Fruit fly (Drosophila melanogaster) whole organism, embryonic: Measurements from ENCODE around the gene sdt.
A peak's percentile ranks its signal among the peaks of the same experiment; 100 is the strongest.

Experiments
- CG10147 ChIP-seq: fragments of 200-800 bp; sonication (Bioruptor generic); optimal IDR thresholded peaks from 2 replicates; lab custom pipeline; 2019; ENCODE audit warnings: missing biosample characterization, mild to moderate bottlenecking, missing genetic modification characterization, moderate library complexity
- CG10366 ChIP-seq: fragments of 200-800 bp; sonication (Bioruptor generic); IDR thresholded peaks from 2 replicates; pipeline ENCODE4 v1.3.6; 2022; ENCODE audit warnings: missing biosample characterization, missing genetic modification characterization
- CG12104 ChIP-seq: fragments of 200-800 bp; sonication (Bioruptor generic); optimal IDR thresholded peaks from 3 replicates; lab custom pipeline; 2016; ENCODE audit warnings: missing biosample characterization, missing genetic modification characterization
- CG12236 ChIP-seq: fragments of 200-800 bp; sonication (Bioruptor generic); optimal IDR thresholded peaks from 2 replicates; lab custom pipeline; 2016; ENCODE audit warnings: missing biosample characterization, missing genetic modification characterization
- CG12299 ChIP-seq: fragments of 200-800 bp; sonication (Bioruptor generic); optimal IDR thresholded peaks from 2 replicates; lab custom pipeline; 2018; ENCODE audit warnings: missing biosample characterization, mild to moderate bottlenecking, missing genetic modification characterization
- CG12769 ChIP-seq: fragments of 200-800 bp; sonication (Bioruptor generic); optimal IDR thresholded peaks from 2 replicates; lab custom pipeline; 2019; ENCODE audit warnings: missing biosample characterization, mild to moderate bottlenecking, missing genetic modification characterization, moderate library complexity
- CG12942 ChIP-seq: fragments of 200-800 bp; sonication (Bioruptor generic); optimal IDR thresholded peaks from 3 replicates; lab custom pipeline; 2016; ENCODE audit warnings: missing biosample characterization, missing genetic modification characterization
- CG13775 ChIP-seq: fragments of 200-800 bp; sonication (Bioruptor generic); optimal IDR thresholded peaks from 3 replicates; lab custom pipeline; 2017; ENCODE audit warnings: missing biosample characterization, mild to moderate bottlenecking, missing genetic modification characterization
- CG15011 ChIP-seq: fragments of 200-800 bp; sonication (Bioruptor generic); optimal IDR thresholded peaks from 3 replicates; lab custom pipeline; 2018; ENCODE audit warnings: missing biosample characterization, mild to moderate bottlenecking, missing genetic modification characterization
- CG15479 ChIP-seq: fragments of 200-800 bp; sonication (Bioruptor generic); optimal IDR thresholded peaks from 3 replicates; lab custom pipeline; 2019; ENCODE audit warnings: missing biosample characterization, mild to moderate bottlenecking, missing genetic modification characterization, moderate library complexity
- CG17612 ChIP-seq: fragments of 200-800 bp; sonication (Bioruptor generic); IDR thresholded peaks from 2 replicates; pipeline ENCODE4 v1.3.6; 2022; ENCODE audit warnings: missing biosample characterization, missing genetic modification characterization
- CG31441 ChIP-seq: fragments of 200-800 bp; sonication (Bioruptor generic); IDR thresholded peaks from 2 replicates; pipeline ENCODE4 v1.3.6; 2022; ENCODE audit warnings: missing biosample characterization, missing genetic modification characterization
- CG3838 ChIP-seq: fragments of 200-800 bp; sonication (Bioruptor generic); optimal IDR thresholded peaks from 3 replicates; lab custom pipeline; 2016; ENCODE audit warnings: missing biosample characterization, missing genetic modification characterization
- CG4328 ChIP-seq: fragments of 200-800 bp; sonication (Bioruptor generic); optimal IDR thresholded peaks from 3 replicates; lab custom pipeline; 2017; ENCODE audit warnings: missing biosample characterization, missing genetic modification reagents, missing genetic modification characterization
- CG4360 ChIP-seq: fragments of 200-800 bp; sonication (Bioruptor generic); IDR thresholded peaks from 2 replicates; pipeline ENCODE4 v1.3.6; 2022; ENCODE audit warnings: missing biosample characterization, missing genetic modification characterization
- CG5245 ChIP-seq: fragments of 200-800 bp; sonication (Bioruptor generic); optimal IDR thresholded peaks from 3 replicates; lab custom pipeline; 2016; ENCODE audit warnings: missing biosample characterization, missing genetic modification characterization
- CG6175 ChIP-seq: fragments of 200-800 bp; sonication (Bioruptor generic); IDR thresholded peaks from 3 replicates; pipeline ENCODE4 v1.3.6; 2022; ENCODE audit warnings: missing biosample characterization, missing genetic modification characterization
- CG7786 ChIP-seq: fragments of 200-800 bp; sonication (Bioruptor generic); optimal IDR thresholded peaks from 2 replicates; lab custom pipeline; 2016; ENCODE audit warnings: missing biosample characterization, missing genetic modification characterization
- CG7987 ChIP-seq: fragments of 200-800 bp; sonication (Bioruptor generic); optimal IDR thresholded peaks from 2 replicates; lab custom pipeline; 2018; ENCODE audit warnings: missing biosample characterization, mild to moderate bottlenecking, missing genetic modification characterization, moderate library complexity
- CG8359 ChIP-seq: fragments of 200-800 bp; sonication (Bioruptor generic); optimal IDR thresholded peaks from 2 replicates; lab custom pipeline; 2017; ENCODE audit warnings: missing biosample characterization, mild to moderate bottlenecking, missing genetic modification characterization, borderline replicate concordance
- CG8924 ChIP-seq: fragments of 200-800 bp; optimal IDR thresholded peaks from 3 replicates; lab custom pipeline; 2019; ENCODE audit warnings: missing biosample characterization, mild to moderate bottlenecking, missing genetic modification characterization, moderate library complexity
- Camta ChIP-seq: fragments of 200-800 bp; sonication (Bioruptor generic); optimal IDR thresholded peaks from 2 replicates; lab custom pipeline; 2016; ENCODE audit warnings: missing biosample characterization, missing genetic modification characterization
- CrebB ChIP-seq: fragments of 200-800 bp; sonication (Bioruptor generic); optimal IDR thresholded peaks from 3 replicates; lab custom pipeline; 2018; ENCODE audit warnings: missing biosample characterization, mild to moderate bottlenecking, missing genetic modification characterization
- Dip2 ChIP-seq: fragments of 200-800 bp; sonication (Bioruptor generic); IDR thresholded peaks from 2 replicates; pipeline ENCODE4 v1.3.6; 2022; ENCODE audit warnings: missing biosample characterization, missing genetic modification characterization
- Drgx ChIP-seq: fragments of 200-800 bp; sonication (Bioruptor generic); IDR thresholded peaks from 2 replicates; pipeline ENCODE4 v1.3.6; 2022; ENCODE audit warnings: missing biosample characterization, missing genetic modification characterization
- E2f2 ChIP-seq: fragments of 200-800 bp; sonication (Bioruptor generic); IDR thresholded peaks from 2 replicates; pipeline ENCODE4 v1.3.6; 2022; ENCODE audit warnings: missing biosample characterization, missing genetic modification characterization
- Gug ChIP-seq: fragments of 200-800 bp; sonication (Bioruptor generic); IDR thresholded peaks from 4 replicates; pipeline ENCODE4 v1.3.6; 2022; ENCODE audit warnings: missing biosample characterization, missing genetic modification characterization
- HmgZ ChIP-seq: fragments of 200-800 bp; sonication (Bioruptor generic); optimal IDR thresholded peaks from 2 replicates; lab custom pipeline; 2018; ENCODE audit warnings: missing biosample characterization, mild to moderate bottlenecking, missing genetic modification characterization
- Hmr ChIP-seq: fragments of 200-800 bp; sonication (Bioruptor generic); optimal IDR thresholded peaks from 3 replicates; lab custom pipeline; 2017; ENCODE audit warnings: mild to moderate bottlenecking, missing biosample characterization, missing genetic modification reagents, missing genetic modification characterization
- Max ChIP-seq: fragments of 200-800 bp; sonication (Bioruptor generic); optimal IDR thresholded peaks from 2 replicates; lab custom pipeline; 2016; ENCODE audit warnings: missing biosample characterization, mild to moderate bottlenecking, missing genetic modification characterization
- Nf-YA ChIP-seq: fragments of 200-800 bp; sonication (Bioruptor generic); IDR thresholded peaks from 2 replicates; pipeline ENCODE4 v1.3.6; 2022; ENCODE audit warnings: missing biosample characterization, missing genetic modification characterization
- TFAM ChIP-seq: fragments of 200-800 bp; sonication (Bioruptor generic); optimal IDR thresholded peaks from 2 replicates; lab custom pipeline; 2017; ENCODE audit warnings: missing biosample characterization, missing genetic modification characterization, inconsistent platforms
- Taf1 ChIP-seq: fragments of 200-800 bp; sonication (Bioruptor generic); IDR thresholded peaks from 2 replicates; pipeline ENCODE4 v1.3.6; 2022; ENCODE audit warnings: missing biosample characterization, missing genetic modification characterization
- Vsx1 ChIP-seq: fragments of 200-800 bp; sonication (Bioruptor generic); optimal IDR thresholded peaks from 2 replicates; lab custom pipeline; 2017; ENCODE audit warnings: missing biosample characterization, mild to moderate bottlenecking, missing genetic modification characterization, missing genetic modification reagents
- cad ChIP-seq: fragments of >200 bp; optimal IDR thresholded peaks from 2 replicates; lab custom pipeline; 2017; ENCODE audit warnings: missing biosample characterization, missing genetic modification characterization
- dati ChIP-seq: fragments of 200-800 bp; sonication (Bioruptor generic); IDR thresholded peaks from 2 replicates; pipeline ENCODE4 v1.3.6; 2022; ENCODE audit warnings: missing biosample characterization, missing genetic modification characterization
- dpn ChIP-seq, 2 experiments: fragments of 200-800 bp; sonication (Bioruptor generic); optimal IDR thresholded peaks; 3 replicates each; lab custom pipeline; 2016; ENCODE audit warnings: missing biosample characterization in 2 of 2, missing genetic modification characterization in 2 of 2
- en ChIP-seq: fragments of 200-800 bp; sonication (Bioruptor generic); optimal IDR thresholded peaks from 2 replicates; lab custom pipeline; 2016; ENCODE audit warnings: missing biosample characterization, missing genetic modification characterization
- eve ChIP-seq, 2 experiments: fragments of >200 bp; optimal IDR thresholded peaks; 2 replicates each; lab custom pipeline; 2017; ENCODE audit warnings: missing biosample characterization in 2 of 2, missing genetic modification characterization in 2 of 2
- exex ChIP-seq: fragments of 200-800 bp; sonication (Bioruptor generic); optimal IDR thresholded peaks from 4 replicates; lab custom pipeline; 2018; ENCODE audit warnings: missing biosample characterization, mild to moderate bottlenecking, missing genetic modification characterization, moderate library complexity
- fu2 ChIP-seq: fragments of 200-800 bp; sonication (Bioruptor generic); optimal IDR thresholded peaks from 2 replicates; lab custom pipeline; 2016; ENCODE audit warnings: missing biosample characterization, missing genetic modification characterization
- gcm ChIP-seq: fragments of 200-800 bp; sonication (Bioruptor generic); optimal IDR thresholded peaks from 2 replicates; lab custom pipeline; 2019; ENCODE audit warnings: missing biosample characterization, mild to moderate bottlenecking, missing genetic modification characterization, moderate library complexity
- gro ChIP-seq: fragments of 200-800 bp; sonication (Bioruptor generic); optimal IDR thresholded peaks from 2 replicates; lab custom pipeline; 2016; ENCODE audit warnings: missing biosample characterization, missing genetic modification characterization
- h ChIP-seq: fragments of >200 bp; optimal IDR thresholded peaks from 2 replicates; lab custom pipeline; 2017
- hb ChIP-seq: fragments of 200-800 bp; sonication (Bioruptor generic); IDR thresholded peaks from 3 replicates; pipeline ENCODE4 v1.3.6; 2022; ENCODE audit warnings: missing biosample characterization, missing genetic modification characterization; ENCODE audit not compliant: partially characterized antibody
- ranshi ChIP-seq: fragments of 200-800 bp; sonication (Bioruptor generic); IDR thresholded peaks from 2 replicates; pipeline ENCODE4 v1.3.6; 2022; ENCODE audit warnings: missing biosample characterization, missing genetic modification characterization
- ro ChIP-seq: fragments of 200-800 bp; sonication (Bioruptor generic); IDR thresholded peaks from 2 replicates; pipeline ENCODE4 v1.3.6; 2022; ENCODE audit warnings: missing biosample characterization, missing genetic modification characterization
- schlank ChIP-seq: fragments of 200-800 bp; sonication (Bioruptor generic); optimal IDR thresholded peaks from 2 replicates; lab custom pipeline; 2018; ENCODE audit warnings: missing biosample characterization, mild to moderate bottlenecking, missing genetic modification characterization
- tap ChIP-seq: fragments of 200-800 bp; optimal IDR thresholded peaks from 3 replicates; lab custom pipeline; 2019; ENCODE audit warnings: missing biosample characterization, mild to moderate bottlenecking, missing genetic modification characterization, moderate library complexity
- wdn ChIP-seq: fragments of 200-800 bp; sonication (Bioruptor generic); IDR thresholded peaks from 2 replicates; pipeline ENCODE4 v1.3.6; 2022; ENCODE audit warnings: missing biosample characterization, missing genetic modification characterization
- zen ChIP-seq: fragments of 200-800 bp; sonication (Bioruptor generic); optimal IDR thresholded peaks from 3 replicates; lab custom pipeline; 2018; ENCODE audit warnings: missing biosample characterization, mild to moderate bottlenecking, missing genetic modification characterization, moderate library complexity

The sdt gene

dm6 chrX:8131693-8132313 is 46.5 kb upstream of the sdt start, which contains the start of gene CG10958 (continued):
- TF ChIP-seq ranshi (GFP tag; lab: Robert Waterston, UW) (no peak), CrebB (tag; lab: Kevin White, UChicago) (no peak), CG15011 (GFP tag; lab: Kevin White, UChicago) (no peak), CG7786 (GFP tag; lab: Kevin White, UChicago) (no peak), CG12104 (GFP tag; lab: Kevin White, UChicago) (no peak), CG31441 (GFP tag; lab: Robert Waterston, UW) (peak; percentile 46), dpn (GFP tag; optimal IDR thresholded peaks at IDR 0.05; lab: Kevin White, UChicago) (peak; percentile 26 to 81), CG8359 (GFP tag; lab: Kevin White, UChicago) (no peak), CG12942 (GFP tag; lab: Kevin White, UChicago) (peak; percentile 56), Nf-YA (no peak), CG10366 (peak; percentile 60), gro (GFP tag; lab: Kevin White, UChicago) (no peak), CG17612 (no peak), Gug (GFP tag; lab: Robert Waterston, UW) (peak; percentile 44; the same call in 1 of the 4 replicates), CG6175 (GFP tag; lab: Robert Waterston, UW) (no peak), Max (peak; percentile 53), CG13775 (peak; percentile 73), en (GFP tag; lab: Kevin White, UChicago) (no peak), exex (tag; lab: Kevin White, UChicago) (peak; percentile 30), h (lab: Kevin White, UChicago) (no peak), Camta (GFP tag; lab: Kevin White, UChicago) (no peak), CG5245 (GFP tag; lab: Kevin White, UChicago) (peak; percentile 58), E2f2 (GFP tag; lab: Robert Waterston, UW) (peak; percentile 55), Vsx1 (GFP tag; lab: Kevin White, UChicago) (peak; percentile 10), CG8924 (tag; lab: Kevin White, UChicago) (peak; percentile 51), CG3838 (GFP tag; lab: Kevin White, UChicago) (peak; percentile 53), eve (GFP tag; optimal IDR thresholded peaks at IDR 0.05; lab: Kevin White, UChicago) (no peak), CG4360 (no peak), CG15479 (GFP tag; lab: Kevin White, UChicago) (no peak), schlank (tag; lab: Kevin White, UChicago) (no peak), ro (no peak), Dip2 (GFP tag; lab: Robert Waterston, UW) (no peak), zen (tag; lab: Kevin White, UChicago) (no peak), cad (GFP tag; lab: Kevin White, UChicago) (no peak), TFAM (no peak), CG7987 (no peak), Hmr (GFP tag; lab: Kevin White, UChicago) (peak; percentile 56), CG10147 (GFP tag; lab: Kevin White, UChicago) (peak; percentile 11), CG12769 (tag; lab: Kevin White, UChicago) (no peak), CG12236 (GFP tag; lab: Kevin White, UChicago) (no peak), wdn (GFP tag; lab: Robert Waterston, UW) (0 out of 2 replicates have a peak, but pooled peaks have one; percentile 27), HmgZ (peak; percentile 39), Taf1 (GFP tag; lab: Robert Waterston, UW) (no peak), dati (no peak), gcm (peak; percentile 39), tap (tag; lab: Kevin White, UChicago) (no peak), fu2 (GFP tag; lab: Kevin White, UChicago) (no peak), CG4328 (peak; percentile 5), Drgx (peak; percentile 45; the same call in 1 of the 2 replicates), CG12299 (tag; lab: Kevin White, UChicago) (peak; percentile 46), hb (GFP tag; lab: Robert Waterston, UW) (no peak)
